Fruit fly (Drosophila melanogaster) whole organism, embryonic: Measurements from ENCODE around the gene CG34290.

Experiments
- Awh ChIP-seq: fragments of 200-800 bp; sonication (Bioruptor generic); IDR thresholded peaks from 2 replicates; pipeline ENCODE4, ENCODE4 v1.3.6; 2022; ENCODE audit warnings: missing biosample characterization, missing genetic modification characterization
- Bgb ChIP-seq: fragments of 200-800 bp; sonication (Bioruptor generic); IDR thresholded peaks from 2 replicates; pipeline ENCODE4 v1.3.6; 2022; ENCODE audit warnings: missing biosample characterization, missing genetic modification characterization; ENCODE audit not compliant: partially characterized antibody
- CG10565 ChIP-seq: fragments of 200-800 bp; sonication (Bioruptor generic); optimal IDR thresholded peaks from 3 replicates; lab custom pipeline; 2016; ENCODE audit warnings: missing biosample characterization, mild to moderate bottlenecking, missing genetic modification characterization
- CG10979 ChIP-seq: fragments of 200-800 bp; sonication (Bioruptor generic); optimal IDR thresholded peaks from 2 replicates; lab custom pipeline; 2018; ENCODE audit warnings: missing biosample characterization, mild to moderate bottlenecking, missing genetic modification characterization, moderate library complexity
- CG12659 ChIP-seq: fragments of 200-800 bp; sonication (Bioruptor generic); optimal IDR thresholded peaks from 3 replicates; lab custom pipeline; 2017; ENCODE audit warnings: mild to moderate bottlenecking, missing biosample characterization, missing genetic modification reagents, missing genetic modification characterization
- CG13894 ChIP-seq: fragments of 200-800 bp; sonication (Bioruptor generic); optimal IDR thresholded peaks from 3 replicates; lab custom pipeline; 2018; ENCODE audit warnings: missing biosample characterization, mild to moderate bottlenecking, missing genetic modification characterization, moderate library complexity
- CG16815 ChIP-seq: fragments of 200-800 bp; sonication (Bioruptor generic); optimal IDR thresholded peaks from 3 replicates; lab custom pipeline; 2017; ENCODE audit warnings: missing biosample characterization, mild to moderate bottlenecking, missing genetic modification characterization
- CG17328 ChIP-seq: fragments of 200-800 bp; sonication (Bioruptor generic); IDR thresholded peaks from 2 replicates; pipeline ENCODE4 v1.3.6; 2022; ENCODE audit warnings: missing biosample characterization, missing genetic modification characterization
- CG18619 ChIP-seq: fragments of 200-800 bp; sonication (Bioruptor generic); optimal IDR thresholded peaks from 3 replicates; lab custom pipeline; 2017; ENCODE audit warnings: missing biosample characterization, mild to moderate bottlenecking, missing genetic modification characterization
- CG3995 ChIP-seq: fragments of 200-800 bp; sonication (Bioruptor generic); optimal IDR thresholded peaks from 3 replicates; lab custom pipeline; 2016; ENCODE audit warnings: missing biosample characterization, missing genetic modification characterization
- CG7987 ChIP-seq: fragments of 200-800 bp; sonication (Bioruptor generic); optimal IDR thresholded peaks from 2 replicates; lab custom pipeline; 2018; ENCODE audit warnings: missing biosample characterization, mild to moderate bottlenecking, missing genetic modification characterization, moderate library complexity
- CG9797 ChIP-seq: fragments of 200-800 bp; sonication (Bioruptor generic); optimal IDR thresholded peaks from 3 replicates; lab custom pipeline; 2018; ENCODE audit warnings: missing biosample characterization, mild to moderate bottlenecking, missing genetic modification characterization
- CG9817 ChIP-seq: fragments of 200-800 bp; sonication (Bioruptor generic); optimal IDR thresholded peaks from 2 replicates; lab custom pipeline; 2018; ENCODE audit warnings: missing biosample characterization, mild to moderate bottlenecking, missing genetic modification characterization, moderate library complexity
- Dad ChIP-seq: fragments of 200-800 bp; sonication (Bioruptor generic); optimal IDR thresholded peaks from 3 replicates; lab custom pipeline; 2016; ENCODE audit warnings: missing biosample characterization, missing genetic modification characterization
- Dfd ChIP-seq, 2 experiments: fragments of >200 bp; optimal IDR thresholded peaks; 2 replicates each; lab custom pipeline; 2017; ENCODE audit warnings: missing biosample characterization in 2 of 2, missing genetic modification characterization in 2 of 2
- E2f2 ChIP-seq: fragments of 200-800 bp; sonication (Bioruptor generic); IDR thresholded peaks from 2 replicates; pipeline ENCODE4 v1.3.6; 2022; ENCODE audit warnings: missing biosample characterization, missing genetic modification characterization
- HLH3B ChIP-seq: fragments of 200-800 bp; sonication (Bioruptor generic); IDR thresholded peaks from 2 replicates; pipeline ENCODE4 v1.3.6; 2022; ENCODE audit warnings: missing biosample characterization, missing genetic modification characterization
- HmgZ ChIP-seq: fragments of 200-800 bp; sonication (Bioruptor generic); optimal IDR thresholded peaks from 2 replicates; lab custom pipeline; 2018; ENCODE audit warnings: missing biosample characterization, mild to moderate bottlenecking, missing genetic modification characterization
- Hmr ChIP-seq: fragments of 200-800 bp; sonication (Bioruptor generic); optimal IDR thresholded peaks from 3 replicates; lab custom pipeline; 2017; ENCODE audit warnings: mild to moderate bottlenecking, missing biosample characterization, missing genetic modification reagents, missing genetic modification characterization
- MBD-R2 ChIP-seq: fragments of 200-800 bp; sonication (Bioruptor generic); IDR thresholded peaks from 2 replicates; pipeline ENCODE4 v1.3.6; 2022; ENCODE audit warnings: missing biosample characterization, missing genetic modification characterization
- MESR4 ChIP-seq: fragments of 200-800 bp; sonication (Bioruptor generic); optimal IDR thresholded peaks from 2 replicates; lab custom pipeline; 2018; ENCODE audit warnings: missing biosample characterization, mild to moderate bottlenecking, missing genetic modification characterization, moderate library complexity
- Rfx ChIP-seq: fragments of 200-800 bp; sonication (Bioruptor generic); IDR thresholded peaks from 2 replicates; pipeline ENCODE4 v1.3.6; 2022; ENCODE audit warnings: missing biosample characterization, missing genetic modification characterization
- Rx ChIP-seq: fragments of 200-800 bp; sonication (Bioruptor generic); IDR thresholded peaks from 2 replicates; pipeline ENCODE4 v1.3.6; 2022; ENCODE audit warnings: missing biosample characterization, missing genetic modification characterization
- Sry-δ ChIP-seq: fragments of 200-800 bp; sonication (Bioruptor generic); optimal IDR thresholded peaks from 2 replicates; lab custom pipeline; 2016; ENCODE audit warnings: missing biosample characterization, missing genetic modification characterization
- Ssrp ChIP-seq: fragments of 200-800 bp; sonication (Bioruptor generic); optimal IDR thresholded peaks from 2 replicates; lab custom pipeline; 2018; ENCODE audit warnings: missing biosample characterization, mild to moderate bottlenecking, missing genetic modification characterization, moderate library complexity
- Xrp1 ChIP-seq: fragments of 200-800 bp; sonication (Bioruptor generic); IDR thresholded peaks from 2 replicates; pipeline ENCODE4 v1.3.6; 2022; ENCODE audit warnings: missing biosample characterization, missing genetic modification characterization
- al ChIP-seq: fragments of 200-800 bp; sonication (Bioruptor generic); IDR thresholded peaks from 2 replicates; pipeline ENCODE4 v1.3.6; 2022; ENCODE audit warnings: missing biosample characterization, missing genetic modification characterization
- bbx ChIP-seq: fragments of 200-800 bp; sonication (Bioruptor generic); IDR thresholded peaks from 2 replicates; pipeline ENCODE4 v1.3.6; 2022; ENCODE audit warnings: missing biosample characterization, missing genetic modification characterization; ENCODE audit not compliant: partially characterized antibody
- bcd ChIP-seq: fragments of 200-800 bp; sonication (Bioruptor generic); optimal IDR thresholded peaks from 2 replicates; lab custom pipeline; 2017; ENCODE audit warnings: missing biosample characterization, mild to moderate bottlenecking, missing genetic modification characterization
- cato ChIP-seq: fragments of 200-800 bp; sonication (Bioruptor generic); optimal IDR thresholded peaks from 2 replicates; lab custom pipeline; 2016; ENCODE audit warnings: missing biosample characterization, missing genetic modification characterization, borderline replicate concordance
- ci ChIP-seq: fragments of 200-800 bp; sonication (Bioruptor generic); IDR thresholded peaks from 3 replicates; pipeline ENCODE4 v1.3.6; 2022; ENCODE audit warnings: missing biosample characterization, missing genetic modification characterization
- crc ChIP-seq: fragments of 200-800 bp; sonication (Bioruptor generic); optimal IDR thresholded peaks from 2 replicates; lab custom pipeline; 2016; ENCODE audit warnings: missing biosample characterization, missing genetic modification characterization
- cwo ChIP-seq: fragments of 200-800 bp; sonication (Bioruptor generic); optimal IDR thresholded peaks from 3 replicates; lab custom pipeline; 2017; ENCODE audit warnings: missing biosample characterization, missing genetic modification characterization, mild to moderate bottlenecking, moderate library complexity, missing genetic modification reagents
- dmrt11E ChIP-seq: fragments of 200-800 bp; sonication (Bioruptor generic); optimal IDR thresholded peaks from 3 replicates; lab custom pipeline; 2018; ENCODE audit warnings: missing biosample characterization, mild to moderate bottlenecking, missing genetic modification characterization, moderate library complexity
- dpn ChIP-seq, 2 experiments: fragments of 200-800 bp; sonication (Bioruptor generic); optimal IDR thresholded peaks; 3 replicates each; lab custom pipeline; 2016; ENCODE audit warnings: missing biosample characterization in 2 of 2, missing genetic modification characterization in 2 of 2
- emc ChIP-seq: fragments of 200-800 bp; sonication (Bioruptor generic); optimal IDR thresholded peaks from 2 replicates; lab custom pipeline; 2016; ENCODE audit warnings: missing biosample characterization, missing genetic modification characterization
- fd96Cb ChIP-seq: fragments of 200-800 bp; sonication (Bioruptor generic); optimal IDR thresholded peaks from 2 replicates; lab custom pipeline; 2018; ENCODE audit warnings: missing biosample characterization, mild to moderate bottlenecking, missing genetic modification characterization, moderate library complexity
- grn ChIP-seq: fragments of 200-800 bp; sonication (Bioruptor generic); optimal IDR thresholded peaks from 3 replicates; lab custom pipeline; 2017; ENCODE audit warnings: missing biosample characterization, missing genetic modification characterization
- ken ChIP-seq: fragments of 200-800 bp; sonication (Bioruptor generic); IDR thresholded peaks from 3 replicates; pipeline ENCODE4 v1.3.6; 2022; ENCODE audit warnings: missing biosample characterization, missing genetic modification characterization
- lov ChIP-seq, 2 experiments: fragments of 200-800 bp in 1 of 2; fragments of >200 bp in 1 of 2; sonication (Bioruptor generic) in 1 of 2; IDR thresholded peaks in 1 of 2; optimal IDR thresholded peaks in 1 of 2; 2 replicates in 1 of 2; 3 replicates in 1 of 2; pipeline versions ENCODE4 v1.3.6 to Lab custom; 2017 to 2022; ENCODE audit warnings: missing biosample characterization in 1 of 2, missing genetic modification characterization in 1 of 2
- mld ChIP-seq: fragments of 200-800 bp; sonication (Bioruptor generic); IDR thresholded peaks from 3 replicates; pipeline ENCODE4 v1.3.6; 2022; ENCODE audit warnings: missing biosample characterization, missing genetic modification characterization; ENCODE audit not compliant: partially characterized antibody
- peb ChIP-seq: fragments of 200-800 bp; sonication (Bioruptor generic); IDR thresholded peaks from 2 replicates; pipeline ENCODE4 v1.3.6; 2022; ENCODE audit warnings: missing biosample characterization, missing genetic modification characterization
- seq ChIP-seq: fragments of 200-800 bp; sonication (Bioruptor generic); IDR thresholded peaks from 2 replicates; pipeline ENCODE4 v1.3.6; 2022; ENCODE audit warnings: missing biosample characterization, missing genetic modification characterization
- stc ChIP-seq: fragments of 200-800 bp; sonication (Bioruptor generic); IDR thresholded peaks from 2 replicates; pipeline ENCODE4 v1.3.6; 2022; ENCODE audit warnings: missing biosample characterization, missing genetic modification characterization
- stwl ChIP-seq: fragments of 200-800 bp; sonication (Bioruptor generic); optimal IDR thresholded peaks from 3 replicates; lab custom pipeline; 2018; ENCODE audit warnings: missing biosample characterization, mild to moderate bottlenecking, missing genetic modification characterization, moderate library complexity
- trh ChIP-seq: fragments of 200-800 bp; sonication (Bioruptor generic); optimal IDR thresholded peaks from 2 replicates; lab custom pipeline; 2016; ENCODE audit warnings: missing biosample characterization, missing genetic modification characterization
- ttk ChIP-seq: fragments of 200-800 bp; sonication (Bioruptor generic); IDR thresholded peaks from 2 replicates; pipeline ENCODE4 v2.1.2; 2022; ENCODE audit warnings: missing biosample characterization, missing genetic modification characterization

Gene CG34290

dm6 chr3R:24318217-24319082, 28.8 kb upstream of the CG34290 start, which contains the start of the genes Nab2 and BRWD3 (continued):
- TF ChIP-seq CG9797 (GFP tag; lab: Kevin White, UChicago) (peak; percentile 4), CG3995 (GFP tag; lab: Kevin White, UChicago) (no peak), Dfd (GFP tag; optimal IDR thresholded peaks at IDR 0.05; lab: Kevin White, UChicago) (no peak), bbx (GFP tag; lab: Robert Waterston, UW) (peak; percentile 75), dmrt11E (tag; lab: Kevin White, UChicago) (peak; percentile 38), CG16815 (GFP tag; lab: Kevin White, UChicago) (peak; percentile 38), HmgZ (tag; lab: Kevin White, UChicago) (peak; percentile 4), stwl (tag; lab: Kevin White, UChicago) (peak; percentile 23), mld (GFP tag; lab: Robert Waterston, UW) (peak; percentile 60; the same call in 1 of the 3 replicates), Bgb (GFP tag; lab: Robert Waterston, UW) (peak; percentile 81), lov (optimal IDR thresholded peaks at IDR 0.05; lab: Kevin White, UChicago) (no peak), lov (GFP tag; IDR thresholded peaks at IDR 0.05; lab: Robert Waterston, UW) (0 out of 3 replicates have a peak, but pooled peaks have one; percentile 17), bcd (GFP tag; lab: Kevin White, UChicago) (peak; percentile 22), Dad (no peak), MESR4 (GFP tag; lab: Kevin White, UChicago) (peak; percentile 79), CG12659 (GFP tag; lab: Kevin White, UChicago) (peak; percentile 42), cwo (GFP tag; lab: Kevin White, UChicago) (no peak), CG13894 (no peak), Rx (peak; percentile 22; the same call in 1 of the 2 replicates), seq (GFP tag; lab: Robert Waterston, UW) (no peak), CG10565 (GFP tag; lab: Kevin White, UChicago) (no peak), CG18619 (GFP tag; lab: Kevin White, UChicago) (peak; percentile 45), stc (peak; percentile 36; the same call in 1 of the 2 replicates), crc (no peak), grn (GFP tag; lab: Kevin White, UChicago) (no peak), CG10979 (peak; percentile 13), Awh (GFP tag; lab: Robert Waterston, UW) (no peak), fd96Cb (peak; percentile 21), ttk (GFP tag; lab: Robert Waterston, UW) (0 out of 2 replicates have a peak, but pooled peaks have one; percentile 24), Xrp1 (peak; percentile 47; the same call in 1 of the 2 replicates), Hmr (no peak), ken (GFP tag; lab: Robert Waterston, UW) (peak; percentile 60; the same call in 1 of the 3 replicates), emc (GFP tag; lab: Kevin White, UChicago) (no peak), Ssrp (tag; lab: Kevin White, UChicago) (peak; percentile 22), Rfx (GFP tag; lab: Robert Waterston, UW) (peak; percentile 75), dpn (GFP tag; optimal IDR thresholded peaks at IDR 0.05; lab: Kevin White, UChicago) (peak in 1 of 2 experiments; percentile 15), peb (GFP tag; lab: Robert Waterston, UW) (no peak), E2f2 (GFP tag; lab: Robert Waterston, UW) (peak; percentile 57), CG9817 (tag; lab: Kevin White, UChicago) (peak; percentile 58), al (0 out of 2 replicates have a peak, but pooled peaks have one; percentile 34), MBD-R2 (GFP tag; lab: Robert Waterston, UW) (peak; percentile 67), Sry-δ (GFP tag; lab: Kevin White, UChicago) (peak; percentile 78), cato (GFP tag; lab: Kevin White, UChicago) (peak; percentile 9), CG17328 (GFP tag; lab: Robert Waterston, UW) (peak; percentile 49; the same call in 1 of the 2 replicates), HLH3B (peak; percentile 29; the same call in 1 of the 2 replicates), ci (GFP tag; lab: Robert Waterston, UW) (peak; percentile 55; the same call in 1 of the 3 replicates), trh (GFP tag; lab: Kevin White, UChicago) (peak; percentile 36), CG7987 (GFP tag; lab: Kevin White, UChicago) (no peak)
